Worm (Caenorhabditis elegans) whole organism, midembryonic: ENCODE data around the gene dpy-8.

Experiments used
- T22C8.4 ChIP-seq: fragments of 200-800 bp; sonication (Bioruptor generic); IDR thresholded peaks from 2 replicates; pipeline ENCODE4 v1.3.6; 2022; ENCODE audit warnings: missing genetic modification characterization, missing compliant biosample characterization
- cog-1 ChIP-seq: sonication (generic microtip); optimal IDR thresholded peaks from 2 replicates; lab custom pipeline; 2016; ENCODE audit warnings: missing genetic modification characterization, missing compliant biosample characterization
- flt-1 ChIP-seq: fragments of 200-800 bp; sonication (Bioruptor generic); IDR thresholded peaks from 2 replicates; pipeline ENCODE4 v1.3.6; 2022; ENCODE audit warnings: missing genetic modification characterization, missing compliant biosample characterization
- klf-2 ChIP-seq: fragments of 200-800 bp; sonication (Bioruptor generic); conservative IDR thresholded peaks from 2 replicates; pipeline ENCODE4 v1.3.6; 2022; ENCODE audit warnings: missing genetic modification reagents, missing genetic modification characterization, missing compliant biosample characterization
- med-1 ChIP-seq: sonication (generic microtip); optimal IDR thresholded peaks from 2 replicates; lab custom pipeline; 2017; ENCODE audit warnings: missing genetic modification characterization, mild to moderate bottlenecking, missing compliant biosample characterization, antibody characterized with exemption, missing genetic modification reagents; ENCODE audit not compliant: insufficient read depth
- tab-1 ChIP-seq: fragments of 200-800 bp; sonication (Bioruptor generic); IDR thresholded peaks from 2 replicates; pipeline ENCODE4 v1.3.6; 2022; ENCODE audit warnings: missing genetic modification characterization, missing compliant biosample characterization
- ztf-23 ChIP-seq: fragments of 200-800 bp; sonication (Bioruptor generic); IDR thresholded peaks from 2 replicates; pipeline ENCODE4 v1.3.6; 2022; ENCODE audit warnings: missing genetic modification reagents, missing genetic modification characterization, missing compliant biosample characterization
- ztf-29 ChIP-seq: fragments of 200-800 bp; sonication (Bioruptor generic); IDR thresholded peaks from 2 replicates; pipeline ENCODE4 v1.3.6; 2022; ENCODE audit warnings: missing genetic modification reagents, missing genetic modification characterization, missing compliant biosample characterization

- TF ChIP-seq cog-1 (tag; lab: Kevin White, UChicago) (no peak), ztf-29 (GFP tag; lab: Robert Waterston, UW) (no peak), T22C8.4 (GFP tag; lab: Robert Waterston, UW) (no peak), med-1 (GFP tag; lab: Kevin White, UChicago) (no peak), ztf-23 (GFP tag; lab: Robert Waterston, UW) (no peak), klf-2 (GFP tag; lab: Robert Waterston, UW) (no peak), flt-1 (GFP tag; lab: Robert Waterston, UW) (no peak), tab-1 (GFP tag; lab: Robert Waterston, UW) (no peak)
Measured at ce11 chrX:5116180-5116579, 34.1 kb downstream of the dpy-8 start.
